Worm (Caenorhabditis elegans) whole organism, late embryonic: ENCODE results near the gene nhr-166.

Experiments used
- ama-1 ChIP-seq: fragments of 150-350 bp; optimal IDR thresholded peaks from 2 replicates; lab custom pipeline; 2014
- ceh-6 ChIP-seq: fragments of 200-800 bp; sonication (Bioruptor generic); optimal IDR thresholded peaks from 2 replicates; lab custom pipeline; 2018; ENCODE audit warnings: mild to moderate bottlenecking, missing genetic modification characterization, missing compliant biosample characterization
- hlh-15 ChIP-seq: sonication (generic microtip); optimal IDR thresholded peaks from 2 replicates; lab custom pipeline; 2016; ENCODE audit warnings: missing genetic modification characterization, missing compliant biosample characterization
- hlh-8 ChIP-seq: sonication (generic microtip); optimal IDR thresholded peaks from 2 replicates; lab custom pipeline; 2016; ENCODE audit warnings: missing genotype, missing genetic modification characterization, missing compliant biosample characterization
- pha-4 ChIP-seq: fragments of 150-350 bp; optimal IDR thresholded peaks from 2 replicates; lab custom pipeline; 2018; ENCODE audit warnings: missing biosample characterization, missing genetic modification reagents, missing genetic modification characterization
- sox-2 ChIP-seq: fragments of 200-800 bp; sonication (Bioruptor generic); IDR thresholded peaks from 2 replicates; pipeline ENCODE4 v1.3.6; 2022; ENCODE audit warnings: missing genetic modification reagents, missing genetic modification characterization, missing compliant biosample characterization
- tbx-2 ChIP-seq: sonication (generic microtip); optimal IDR thresholded peaks from 2 replicates; lab custom pipeline; 2016; ENCODE audit warnings: missing genetic modification characterization, missing compliant biosample characterization

- TF ChIP-seq hlh-15 (tag; lab: Kevin White, UChicago) (no peak), ama-1 (lab: Kevin White, UChicago) (no peak), pha-4 (tag; lab: Kevin White, UChicago) (no peak), ceh-6 (GFP tag; lab: Kevin White, UChicago) (no peak), tbx-2 (tag; lab: Kevin White, UChicago) (no peak), hlh-8 (tag; lab: Kevin White, UChicago) (no peak), sox-2 (GFP tag; lab: Robert Waterston, UW) (no peak)
Measured at ce11 chrII:3862053-3862452, 18.0 kb upstream of the nhr-166 start.
